Worm (Caenorhabditis elegans) whole organism, early embryonic: ENCODE results near the gene C49F5.5.
"Not testable (repeated sequence)": the region's sequence is repeated elsewhere in the genome, so short reads cannot be mapped to it uniquely, and the experiment has no call there.

ENCODE experiments used
- B0310.2 ChIP-seq: sonication (generic microtip); optimal IDR thresholded peaks from 2 replicates; lab custom pipeline; 2016; ENCODE audit warnings: mild to moderate bottlenecking, missing genetic modification characterization, missing compliant biosample characterization
- F13C5.2 ChIP-seq: sonication (generic microtip); optimal IDR thresholded peaks from 2 replicates; lab custom pipeline; 2017; ENCODE audit warnings: mild to moderate bottlenecking, missing genetic modification characterization, inconsistent platforms, missing compliant biosample characterization
- aly-1 ChIP-seq: sonication (generic microtip); optimal IDR thresholded peaks from 2 replicates; lab custom pipeline; 2016; ENCODE audit warnings: missing genetic modification characterization, missing compliant biosample characterization
- ama-1 ChIP-seq: fragments of 150-350 bp; optimal IDR thresholded peaks from 2 replicates; lab custom pipeline; 2014
- ceh-13 ChIP-seq: fragments of 200-800 bp; sonication (Bioruptor generic); optimal IDR thresholded peaks from 2 replicates; lab custom pipeline; 2018; ENCODE audit warnings: mild to moderate bottlenecking, missing genetic modification characterization, missing compliant biosample characterization
- ceh-36 ChIP-seq: sonication (generic microtip); optimal IDR thresholded peaks from 2 replicates; lab custom pipeline; 2016; ENCODE audit warnings: missing genetic modification characterization, inconsistent platforms, missing compliant biosample characterization
- ets-7 ChIP-seq: sonication (generic microtip); optimal IDR thresholded peaks from 2 replicates; lab custom pipeline; 2016; ENCODE audit warnings: missing genotype, missing genetic modification characterization, missing compliant biosample characterization
- flt-1 ChIP-seq: fragments of 200-800 bp; sonication (Bioruptor generic); IDR thresholded peaks from 2 replicates; pipeline ENCODE4 v1.3.6; 2022; ENCODE audit warnings: missing genetic modification characterization, missing compliant biosample characterization
- hmbx-1 ChIP-seq: sonication (generic microtip); optimal IDR thresholded peaks from 2 replicates; lab custom pipeline; 2016; ENCODE audit warnings: mild to moderate bottlenecking, missing genetic modification characterization, missing compliant biosample characterization
- hmg-4 ChIP-seq: fragments of 200-800 bp; sonication (Bioruptor generic); optimal IDR thresholded peaks from 2 replicates; lab custom pipeline; 2018; ENCODE audit warnings: mild to moderate bottlenecking, missing genetic modification characterization, missing compliant biosample characterization
- hnd-1 ChIP-seq: sonication (generic microtip); optimal IDR thresholded peaks from 2 replicates; lab custom pipeline; 2016; ENCODE audit warnings: missing genetic modification characterization, missing compliant biosample characterization
- pes-1 ChIP-seq: fragments of 200-800 bp; sonication (Bioruptor generic); IDR thresholded peaks from 2 replicates; pipeline ENCODE4 v1.3.6; 2022; ENCODE audit warnings: missing genetic modification reagents, missing genetic modification characterization, missing compliant biosample characterization
- scrt-1 ChIP-seq: fragments of 200-800 bp; sonication (Bioruptor generic); IDR thresholded peaks from 2 replicates; pipeline ENCODE4 v1.3.6; 2022; ENCODE audit warnings: missing genetic modification characterization, missing compliant biosample characterization
- sea-1 ChIP-seq: fragments of 200-800 bp; sonication (Bioruptor generic); conservative IDR thresholded peaks from 2 replicates; pipeline ENCODE4 v1.3.6; 2022; ENCODE audit warnings: missing genetic modification characterization, missing compliant biosample characterization
- tbx-11 ChIP-seq: fragments of 200-800 bp; sonication (Bioruptor generic); IDR thresholded peaks from 2 replicates; pipeline ENCODE4 v1.3.6; 2022; ENCODE audit warnings: missing genetic modification characterization, missing compliant biosample characterization
- tbx-37 ChIP-seq: fragments of 200-800 bp; sonication (Bioruptor generic); conservative IDR thresholded peaks from 2 replicates; pipeline ENCODE4 v1.3.6; 2022; ENCODE audit warnings: missing genetic modification reagents, missing genetic modification characterization, missing compliant biosample characterization
- tra-4 ChIP-seq: sonication (generic microtip); optimal IDR thresholded peaks from 2 replicates; lab custom pipeline; 2017; ENCODE audit warnings: missing genetic modification characterization, missing compliant biosample characterization

C49F5.5 gene

DNA sequence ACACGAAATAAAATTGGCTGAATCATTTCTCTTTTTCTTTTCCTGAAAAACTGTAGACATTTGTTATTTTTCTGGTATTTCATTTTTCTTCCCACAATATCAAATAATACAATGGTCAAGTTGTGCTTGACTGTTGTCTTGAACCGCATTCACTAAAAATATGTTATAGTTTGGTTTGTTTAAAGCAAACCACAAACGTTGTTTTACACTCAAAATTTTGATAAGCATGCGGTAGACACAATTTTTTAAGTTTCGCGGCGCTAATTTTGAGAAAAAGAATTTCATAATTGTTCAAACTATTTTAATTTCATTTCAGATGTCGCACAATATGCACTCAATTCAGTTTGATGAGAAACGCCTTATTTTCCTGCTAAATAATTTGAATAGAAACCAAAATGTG is 30.9 kb upstream of the C49F5.5 start, which contains the start of gene T08D10.3:
Gene T08D10.3 (plus strand): TSS at position 301 of the 400 bp plus-strand sequence.
- TF ChIP-seq aly-1 (tag; lab: Kevin White, UChicago): no peak
- no peak for TF ChIP-seq B0310.2 (tag; lab: Kevin White, UChicago)
- no peak for TF ChIP-seq ets-7 (tag; lab: Kevin White, UChicago)
- no peak for TF ChIP-seq hmg-4 (GFP tag; lab: Kevin White, UChicago)
- no peak for TF ChIP-seq tbx-37 (GFP tag; lab: Robert Waterston, UW)
- no peak for TF ChIP-seq tbx-11
- TF ChIP-seq scrt-1 (GFP tag; lab: Robert Waterston, UW): no peak
- no peak for TF ChIP-seq hnd-1 (tag; lab: Kevin White, UChicago)
- no peak for TF ChIP-seq hmbx-1 (tag; lab: Kevin White, UChicago)
- TF ChIP-seq sea-1: no peak
- TF ChIP-seq flt-1 (GFP tag; lab: Robert Waterston, UW): no peak
- TF ChIP-seq F13C5.2 (tag; lab: Kevin White, UChicago): no peak
- no peak for TF ChIP-seq ceh-36

DNA sequence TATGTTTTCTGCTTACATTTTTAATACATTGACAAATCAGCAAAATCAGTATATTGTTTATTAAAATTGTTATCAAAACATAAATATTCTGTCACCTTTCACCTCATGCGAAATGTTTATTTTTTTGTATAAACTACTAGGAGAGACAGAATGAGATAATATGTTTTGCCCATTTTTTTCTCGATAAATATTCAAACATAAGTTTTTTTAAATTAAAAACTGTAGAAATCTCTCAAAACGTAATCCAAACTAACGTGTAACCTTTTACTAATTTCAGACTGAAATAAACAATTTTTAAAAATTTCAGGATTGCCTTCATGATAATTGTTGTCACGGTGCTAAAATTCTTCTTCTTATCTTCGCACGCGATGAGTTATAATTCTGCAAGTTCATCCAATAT is 28.7 kb upstream of the C49F5.5 start, which contains the start of gene T08D10.5:
Gene T08D10.5 (plus strand): TSS at position 301 of the 400 bp plus-strand sequence.
- TF ChIP-seq tra-4: no peak
- TF ChIP-seq ceh-36: no peak
- TF ChIP-seq hmg-4 (GFP tag; lab: Kevin White, UChicago): no peak
- no peak for TF ChIP-seq aly-1 (tag; lab: Kevin White, UChicago)
- no peak for TF ChIP-seq ama-1 (lab: Kevin White, UChicago)

DNA sequence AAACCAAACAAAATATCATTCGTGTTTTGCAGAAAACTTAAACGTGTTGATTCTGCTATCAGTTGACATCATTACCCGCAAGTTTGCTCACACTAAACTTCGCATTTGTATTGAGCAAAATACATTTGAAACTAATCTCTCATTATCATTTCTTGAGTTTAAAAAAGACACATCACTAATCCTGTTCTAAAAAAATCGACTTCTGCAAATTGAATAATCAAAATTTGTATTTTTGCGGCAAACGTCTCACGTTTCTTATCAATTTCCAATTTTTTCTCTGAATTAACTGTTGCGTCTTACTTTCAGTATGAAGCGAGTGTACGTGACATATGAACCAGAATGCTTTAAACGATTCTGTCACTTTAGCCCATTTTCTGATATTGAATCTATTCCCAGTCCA is 26.1 kb upstream of the C49F5.5 start, which contains the start of gene C49F5.8:
Gene C49F5.8 (plus strand): TSS at position 301 of the 400 bp plus-strand sequence.
- TF ChIP-seq tbx-37 (GFP tag; lab: Robert Waterston, UW) (no peak), F13C5.2 (tag; lab: Kevin White, UChicago) (no peak), B0310.2 (tag; lab: Kevin White, UChicago) (no peak), ceh-36 (no peak), pes-1 (GFP tag; lab: Robert Waterston, UW) (no peak), aly-1 (tag; lab: Kevin White, UChicago) (no peak), ceh-13 (GFP tag; lab: Kevin White, UChicago) (no peak), hmg-4 (GFP tag; lab: Kevin White, UChicago) (no peak), hnd-1 (tag; lab: Kevin White, UChicago) (no peak), hmbx-1 (tag; lab: Kevin White, UChicago) (no peak), ama-1 (lab: Kevin White, UChicago) (no peak)

DNA sequence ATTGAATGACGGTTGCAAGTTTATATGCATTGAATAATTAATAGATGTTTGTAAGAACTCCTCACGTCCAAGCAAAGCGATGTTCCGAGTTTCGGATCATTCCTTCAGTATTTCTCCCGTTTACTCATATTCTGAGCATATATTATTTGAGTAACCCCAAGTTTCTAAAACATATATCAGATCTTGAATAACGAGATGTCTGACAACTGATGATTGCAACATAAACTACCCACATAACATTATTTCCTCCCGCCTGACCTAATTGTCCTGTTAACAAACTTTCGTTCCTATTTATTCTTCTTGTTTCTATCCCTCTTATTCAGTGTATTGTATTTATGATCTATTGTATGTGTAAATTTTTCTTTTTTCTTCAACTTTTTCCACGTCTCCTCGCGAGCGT is 24.9 kb upstream of the C49F5.5 start, which contains the start of gene C49F5.13:
Gene C49F5.13 (plus strand): TSS at position 301 of the 400 bp plus-strand sequence.
- not testable (repeated sequence) for TF ChIP-seq F13C5.2 (tag; lab: Kevin White, UChicago); aly-1 (tag; lab: Kevin White, UChicago); tra-4

DNA sequence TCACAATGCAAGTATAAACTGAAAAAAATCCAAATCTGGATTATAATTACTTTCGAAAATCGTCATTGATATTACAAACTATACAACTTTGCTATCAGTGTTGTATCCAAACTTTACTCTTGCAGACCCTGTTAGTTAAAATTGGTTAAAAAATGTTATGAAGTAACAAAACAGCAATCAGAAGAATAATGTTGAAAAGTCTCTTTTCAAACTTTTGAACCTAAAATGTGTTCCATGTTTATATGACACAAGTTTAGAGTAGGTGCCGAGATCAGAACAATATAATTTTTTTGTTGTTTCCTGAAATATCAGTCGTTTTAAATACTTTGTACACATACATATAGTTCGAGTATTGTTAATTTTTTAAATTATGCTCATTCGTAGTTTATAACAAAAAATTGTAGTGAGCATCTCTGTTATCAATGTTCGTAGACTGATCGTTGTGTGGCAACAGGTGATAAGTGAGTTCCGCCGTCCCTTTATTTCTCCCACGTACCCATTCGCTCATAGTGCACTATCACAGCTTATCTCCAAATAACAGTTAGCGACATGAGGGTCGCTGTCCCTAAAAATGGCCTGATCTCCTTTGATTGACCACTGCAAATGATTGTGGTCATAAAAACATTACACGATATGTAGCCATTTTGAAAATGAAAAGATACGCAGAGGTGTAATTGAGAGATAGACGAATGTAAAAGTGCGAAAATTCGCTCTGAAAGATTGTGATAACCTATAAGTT is 23.8 kb upstream of the C49F5.5 start:
- TF ChIP-seq B0310.2 (tag; lab: Kevin White, UChicago) (no peak), sea-1 (no peak), flt-1 (GFP tag; lab: Robert Waterston, UW) (no peak), hnd-1 (tag; lab: Kevin White, UChicago) (no peak), ceh-36 (no peak), pes-1 (GFP tag; lab: Robert Waterston, UW) (no peak), scrt-1 (GFP tag; lab: Robert Waterston, UW) (no peak), tbx-11 (no peak), F13C5.2 (tag; lab: Kevin White, UChicago) (no peak), tra-4 (no peak)

DNA sequence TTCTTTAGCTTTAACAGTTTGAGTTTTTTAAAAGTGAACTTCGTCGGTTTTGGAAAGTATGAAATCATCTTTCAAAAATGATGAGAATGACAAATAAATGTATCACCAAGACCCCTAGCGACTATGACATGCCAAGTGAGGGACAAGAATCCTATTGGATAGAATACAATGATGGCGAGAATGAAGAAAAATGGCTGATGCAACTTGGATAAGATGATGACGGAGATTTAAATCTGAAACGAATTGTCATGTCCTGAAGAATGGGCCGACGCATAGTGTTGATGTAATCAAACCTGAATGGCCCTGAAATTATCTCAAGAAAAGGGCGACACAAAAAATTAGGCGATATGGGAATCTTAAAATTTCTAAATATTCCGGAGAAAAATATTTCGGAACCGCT is 22.3 kb upstream of the C49F5.5 start:
- no peak for TF ChIP-seq F13C5.2 (tag; lab: Kevin White, UChicago)
- no peak for TF ChIP-seq B0310.2 (tag; lab: Kevin White, UChicago)
- TF ChIP-seq hnd-1 (tag; lab: Kevin White, UChicago): no peak
- TF ChIP-seq tbx-11: no peak
- no peak for TF ChIP-seq pes-1 (GFP tag; lab: Robert Waterston, UW)
- TF ChIP-seq hmg-4 (GFP tag; lab: Kevin White, UChicago): no peak
- TF ChIP-seq aly-1 (tag; lab: Kevin White, UChicago): no peak
- no peak for TF ChIP-seq tra-4
- no peak for TF ChIP-seq ama-1 (lab: Kevin White, UChicago)
- no peak for TF ChIP-seq scrt-1 (GFP tag; lab: Robert Waterston, UW)
- TF ChIP-seq ceh-13 (GFP tag; lab: Kevin White, UChicago): no peak
- no peak for TF ChIP-seq ceh-36
- no peak for TF ChIP-seq hmbx-1 (tag; lab: Kevin White, UChicago)
- no peak for TF ChIP-seq ets-7 (tag; lab: Kevin White, UChicago)
- TF ChIP-seq flt-1 (GFP tag; lab: Robert Waterston, UW): no peak
- no peak for TF ChIP-seq sea-1

DNA sequence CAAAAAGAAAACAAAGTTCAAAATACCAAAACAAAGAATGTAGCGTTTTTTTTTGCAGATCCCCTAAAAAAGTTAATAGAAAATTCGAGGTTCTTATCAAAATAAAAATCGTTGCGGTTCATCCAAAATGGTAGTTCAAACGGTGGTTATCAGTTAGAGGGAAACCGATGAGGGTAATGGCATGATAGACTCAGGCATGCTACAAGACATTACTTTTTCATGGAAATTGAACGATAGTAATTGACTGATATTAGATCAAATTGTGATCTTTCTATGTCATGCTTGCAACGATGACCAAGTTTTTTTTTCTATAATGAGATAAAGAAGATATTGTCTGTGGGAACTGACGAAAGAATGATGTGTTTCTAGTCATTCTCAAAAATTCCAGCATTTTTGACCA is 21.4 kb upstream of the C49F5.5 start:
- TF ChIP-seq sea-1 (no peak), tbx-11 (no peak), pes-1 (GFP tag; lab: Robert Waterston, UW) (no peak), aly-1 (tag; lab: Kevin White, UChicago) (no peak), tra-4 (no peak), hnd-1 (tag; lab: Kevin White, UChicago) (no peak), hmbx-1 (tag; lab: Kevin White, UChicago) (no peak), B0310.2 (tag; lab: Kevin White, UChicago) (no peak), ceh-36 (no peak), flt-1 (GFP tag; lab: Robert Waterston, UW) (no peak), hmg-4 (GFP tag; lab: Kevin White, UChicago) (no peak), scrt-1 (GFP tag; lab: Robert Waterston, UW) (no peak), ceh-13 (GFP tag; lab: Kevin White, UChicago) (no peak), F13C5.2 (tag; lab: Kevin White, UChicago) (no peak), tbx-37 (GFP tag; lab: Robert Waterston, UW) (no peak), ets-7 (tag; lab: Kevin White, UChicago) (no peak), ama-1 (lab: Kevin White, UChicago) (no peak)
